Worm (Caenorhabditis elegans) whole organism, L2 larva: Measurements from ENCODE around the gene ccz-1.

Experiments
- alr-1 ChIP-seq: fragments of 150-350 bp; optimal IDR thresholded peaks from 2 replicates; lab custom pipeline; 2014; ENCODE audit warnings: missing biosample characterization, missing genetic modification characterization
- aly-2 ChIP-seq: fragments of 150-350 bp; optimal IDR thresholded peaks from 2 replicates; lab custom pipeline; 2014; ENCODE audit warnings: missing biosample characterization, missing genetic modification characterization
- lin-11 ChIP-seq: fragments of 150-350 bp; sonication (generic microtip); optimal IDR thresholded peaks from 2 replicates; lab custom pipeline; 2014; ENCODE audit warnings: missing biosample characterization, missing genetic modification characterization, inconsistent platforms, mixed read lengths
- lin-39 ChIP-seq: fragments of 150-350 bp; optimal IDR thresholded peaks from 2 replicates; lab custom pipeline; 2014; ENCODE audit warnings: missing biosample characterization, missing genetic modification reagents, missing genetic modification characterization
- nhr-77 ChIP-seq: fragments of 150-350 bp; optimal IDR thresholded peaks from 2 replicates; lab custom pipeline; 2014; ENCODE audit warnings: missing biosample characterization, missing genetic modification characterization

- TF ChIP-seq aly-2 (tag; lab: Kevin White, UChicago) (no peak), lin-39 (tag; lab: Kevin White, UChicago) (no peak), alr-1 (tag; lab: Kevin White, UChicago) (no peak), nhr-77 (tag; lab: Kevin White, UChicago) (no peak), lin-11 (tag; lab: Kevin White, UChicago) (no peak)
These were observed 1.2 kb downstream of the ccz-1 start for ce11 chrV:13679859-13680258.
